Worm (Caenorhabditis elegans) whole organism, late embryonic: ENCODE data around the gene Y56A3A.16.

Source experiments
- C08G9.2 ChIP-seq: sonication (generic microtip); optimal IDR thresholded peaks from 2 replicates; lab custom pipeline; 2016; ENCODE audit warnings: mild to moderate bottlenecking, missing genetic modification characterization, moderate library complexity, missing compliant biosample characterization
- C38D4.7 ChIP-seq: fragments of 200-800 bp; sonication (Bioruptor generic); optimal IDR thresholded peaks from 2 replicates; lab custom pipeline; 2018; ENCODE audit warnings: mild to moderate bottlenecking, missing genetic modification characterization, moderate library complexity, missing compliant biosample characterization
- F13H6.1 ChIP-seq: sonication (generic microtip); optimal IDR thresholded peaks from 2 replicates; lab custom pipeline; 2016; ENCODE audit warnings: missing genetic modification characterization, missing compliant biosample characterization
- K02D7.2 ChIP-seq: sonication (generic microtip); optimal IDR thresholded peaks from 2 replicates; lab custom pipeline; 2017; ENCODE audit warnings: mild to moderate bottlenecking, missing genetic modification characterization, missing compliant biosample characterization
- ahr-1 ChIP-seq: sonication (generic microtip); optimal IDR thresholded peaks from 2 replicates; lab custom pipeline; 2016; ENCODE audit warnings: missing genetic modification characterization, missing compliant biosample characterization
- ceh-18 ChIP-seq: sonication (generic microtip); optimal IDR thresholded peaks from 2 replicates; lab custom pipeline; 2016; ENCODE audit warnings: missing genetic modification characterization, missing compliant biosample characterization
- ceh-2 ChIP-seq: sonication (generic microtip); optimal IDR thresholded peaks from 2 replicates; lab custom pipeline; 2016; ENCODE audit warnings: missing genotype, missing genetic modification characterization, missing compliant biosample characterization
- ceh-30 ChIP-seq: fragments of 150-350 bp; optimal IDR thresholded peaks from 2 replicates; lab custom pipeline; 2014; ENCODE audit warnings: missing biosample characterization, missing genetic modification characterization
- ceh-31 ChIP-seq: sonication (generic microtip); optimal IDR thresholded peaks from 2 replicates; lab custom pipeline; 2016; ENCODE audit warnings: missing genetic modification characterization, missing compliant biosample characterization
- ceh-48 ChIP-seq: sonication (generic microtip); optimal IDR thresholded peaks from 2 replicates; lab custom pipeline; 2016; ENCODE audit warnings: missing genetic modification characterization, inconsistent platforms, missing compliant biosample characterization
- ceh-6 ChIP-seq: fragments of 200-800 bp; sonication (Bioruptor generic); optimal IDR thresholded peaks from 2 replicates; lab custom pipeline; 2018; ENCODE audit warnings: mild to moderate bottlenecking, missing genetic modification characterization, missing compliant biosample characterization
- dmd-4 ChIP-seq: sonication (generic microtip); optimal IDR thresholded peaks from 2 replicates; lab custom pipeline; 2016; ENCODE audit warnings: borderline replicate concordance, missing genetic modification characterization, missing compliant biosample characterization
- dve-1 ChIP-seq: sonication (generic microtip); optimal IDR thresholded peaks from 2 replicates; lab custom pipeline; 2017; ENCODE audit warnings: antibody characterized with exemption, mild to moderate bottlenecking, missing genetic modification characterization, missing compliant biosample characterization
- elt-2 ChIP-seq: sonication (generic microtip); optimal IDR thresholded peaks from 2 replicates; lab custom pipeline; 2016; ENCODE audit warnings: missing genetic modification reagents, missing genetic modification characterization, missing compliant biosample characterization
- elt-4 ChIP-seq: sonication (generic microtip); optimal IDR thresholded peaks from 2 replicates; lab custom pipeline; 2016; ENCODE audit warnings: missing genetic modification characterization, missing compliant biosample characterization
- ets-4 ChIP-seq: sonication (generic microtip); optimal IDR thresholded peaks from 2 replicates; lab custom pipeline; 2016; ENCODE audit warnings: missing genetic modification characterization, missing compliant biosample characterization
- eyg-1 ChIP-seq: sonication (generic microtip); optimal IDR thresholded peaks from 2 replicates; lab custom pipeline; 2016; ENCODE audit warnings: missing genotype, missing genetic modification characterization, missing compliant biosample characterization
- fax-1 ChIP-seq: sonication (generic microtip); optimal IDR thresholded peaks from 2 replicates; lab custom pipeline; 2016; ENCODE audit warnings: missing genotype, missing genetic modification characterization, missing compliant biosample characterization
- fkh-10 ChIP-seq: fragments of 150-350 bp; optimal IDR thresholded peaks from 2 replicates; lab custom pipeline; 2014; ENCODE audit warnings: missing biosample characterization, missing genetic modification reagents, missing genetic modification characterization
- hlh-15 ChIP-seq: sonication (generic microtip); optimal IDR thresholded peaks from 2 replicates; lab custom pipeline; 2016; ENCODE audit warnings: missing genetic modification characterization, missing compliant biosample characterization
- hlh-30 ChIP-seq: sonication (generic microtip); optimal IDR thresholded peaks from 2 replicates; lab custom pipeline; 2017; ENCODE audit warnings: antibody characterized with exemption, missing genetic modification characterization, missing compliant biosample characterization; ENCODE audit not compliant: insufficient read depth
- hlh-6 ChIP-seq: sonication (generic microtip); optimal IDR thresholded peaks from 2 replicates; lab custom pipeline; 2016; ENCODE audit warnings: missing genotype, missing genetic modification characterization, missing compliant biosample characterization
- hlh-8 ChIP-seq: sonication (generic microtip); optimal IDR thresholded peaks from 2 replicates; lab custom pipeline; 2016; ENCODE audit warnings: missing genotype, missing genetic modification characterization, missing compliant biosample characterization
- madf-2 ChIP-seq: sonication (generic microtip); optimal IDR thresholded peaks from 2 replicates; lab custom pipeline; 2017; ENCODE audit warnings: missing genetic modification characterization, missing compliant biosample characterization
- mec-3 ChIP-seq: sonication (generic microtip); optimal IDR thresholded peaks from 2 replicates; lab custom pipeline; 2016; ENCODE audit warnings: borderline replicate concordance, missing genetic modification characterization, missing compliant biosample characterization
- nfya-1 ChIP-seq: sonication (generic microtip); optimal IDR thresholded peaks from 2 replicates; lab custom pipeline; 2017; ENCODE audit warnings: missing genetic modification characterization, mild to moderate bottlenecking, missing compliant biosample characterization, antibody characterized with exemption, moderate library complexity
- odd-2 ChIP-seq: sonication (generic microtip); optimal IDR thresholded peaks from 2 replicates; lab custom pipeline; 2017; ENCODE audit warnings: antibody characterized with exemption, mild to moderate bottlenecking, missing genetic modification characterization, missing compliant biosample characterization
- pag-3 ChIP-seq: sonication (generic microtip); optimal IDR thresholded peaks from 2 replicates; lab custom pipeline; 2016; ENCODE audit warnings: missing compliant biosample characterization, missing genetic modification characterization, borderline replicate concordance
- pat-9 ChIP-seq: fragments of 200-800 bp; sonication (Bioruptor generic); optimal IDR thresholded peaks from 2 replicates; lab custom pipeline; 2018; ENCODE audit warnings: mild to moderate bottlenecking, missing genetic modification characterization, moderate library complexity, missing compliant biosample characterization
- pax-1 ChIP-seq: fragments of 150-350 bp; optimal IDR thresholded peaks from 2 replicates; lab custom pipeline; 2014; ENCODE audit warnings: missing biosample characterization, missing genetic modification characterization
- pha-4 ChIP-seq: fragments of 150-350 bp; optimal IDR thresholded peaks from 2 replicates; lab custom pipeline; 2018; ENCODE audit warnings: missing biosample characterization, missing genetic modification reagents, missing genetic modification characterization
- pqm-1 ChIP-seq: sonication (generic microtip); optimal IDR thresholded peaks from 2 replicates; lab custom pipeline; 2016; ENCODE audit warnings: missing genetic modification characterization, missing compliant biosample characterization
- pros-1 ChIP-seq: fragments of 150-350 bp; optimal IDR thresholded peaks from 2 replicates; lab custom pipeline; 2014; ENCODE audit warnings: missing biosample characterization, missing genetic modification reagents, missing genetic modification characterization
- ref-2 ChIP-seq: sonication (generic microtip); optimal IDR thresholded peaks from 2 replicates; lab custom pipeline; 2016; ENCODE audit warnings: missing genetic modification characterization, missing compliant biosample characterization
- tbx-2 ChIP-seq: sonication (generic microtip); optimal IDR thresholded peaks from 2 replicates; lab custom pipeline; 2016; ENCODE audit warnings: missing genetic modification characterization, missing compliant biosample characterization
- ttx-3 ChIP-seq: sonication (generic microtip); optimal IDR thresholded peaks from 2 replicates; lab custom pipeline; 2016; ENCODE audit warnings: missing genetic modification reagents, missing genetic modification characterization, missing compliant biosample characterization
- unc-42 ChIP-seq: sonication (generic microtip); optimal IDR thresholded peaks from 2 replicates; lab custom pipeline; 2016; ENCODE audit warnings: missing genotype, missing genetic modification characterization, missing compliant biosample characterization
- ztf-16 ChIP-seq: sonication (generic microtip); optimal IDR thresholded peaks from 2 replicates; lab custom pipeline; 2017; ENCODE audit warnings: missing genetic modification characterization, missing compliant biosample characterization

Y56A3A.16 gene

DNA sequence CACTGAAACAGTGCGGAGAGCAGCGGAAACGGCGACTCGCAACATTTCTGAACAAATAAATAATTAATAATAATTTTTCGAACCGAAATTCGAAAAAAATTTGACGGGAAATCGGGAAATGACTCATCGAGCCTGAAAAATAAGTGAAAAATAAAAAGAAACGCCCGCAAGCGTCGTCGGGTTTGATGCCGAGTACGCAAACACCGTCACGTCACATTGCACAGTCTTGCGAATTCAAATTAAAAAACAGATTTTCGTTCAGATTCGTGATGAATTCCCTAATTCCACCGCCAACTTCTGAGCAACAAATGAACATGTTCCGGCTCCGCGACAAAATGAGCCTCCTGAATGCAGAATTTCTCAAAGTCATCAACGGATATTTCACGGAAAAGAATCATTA lies 1.5 kb upstream of the Y56A3A.16 start, which contains the start of the genes ndab-1 and npp-16:
Gene ndab-1, minus strand, starts transcription at position 47 of the 400 bp plus-strand sequence.
Gene npp-16, plus strand, starts transcription at position 263 of the 400 bp plus-strand sequence.
- TF ChIP-seq ceh-48 (no peak), K02D7.2 (tag; lab: Kevin White, UChicago) (peak; percentile 14), elt-2 (no peak), ref-2 (tag; lab: Kevin White, UChicago) (peak; percentile 8), nfya-1 (tag; lab: Kevin White, UChicago) (peak; percentile 17)
- TF ChIP-seq, all 69 proteins: peak for 3

DNA sequence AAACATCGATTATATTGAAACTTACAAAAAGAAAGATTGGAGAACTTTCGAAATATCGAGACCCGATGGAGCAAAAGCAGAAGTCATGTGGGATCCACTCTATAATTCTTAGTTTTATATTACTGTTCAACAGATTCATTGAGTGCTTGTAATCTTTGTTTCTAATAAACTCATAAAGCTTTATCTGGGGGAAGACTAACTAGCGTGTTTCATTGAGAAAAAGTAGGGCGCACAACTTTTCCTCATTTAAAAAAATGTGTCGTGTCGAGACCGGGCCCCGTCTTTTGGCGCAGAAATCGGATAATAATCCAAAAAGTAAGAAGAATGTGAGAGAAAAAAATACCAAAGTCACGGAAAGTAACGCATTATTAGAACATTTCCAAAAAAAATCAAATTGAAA lies 4.3 kb downstream of the Y56A3A.16 start, which contains the start of gene faah-4:
Gene faah-4, minus strand, starts transcription at position 101 of the 400 bp plus-strand sequence.
- TF ChIP-seq pat-9 (tag; lab: Kevin White, UChicago) (no peak), C08G9.2 (tag; lab: Kevin White, UChicago) (no peak), madf-2 (no peak), ceh-18 (tag; lab: Kevin White, UChicago) (no peak), K02D7.2 (tag; lab: Kevin White, UChicago) (no peak), ahr-1 (no peak), elt-4 (tag; lab: Kevin White, UChicago) (no peak), pros-1 (tag; lab: Kevin White, UChicago) (no peak), ttx-3 (tag; lab: Kevin White, UChicago) (no peak), hlh-8 (tag; lab: Kevin White, UChicago) (no peak), fax-1 (tag; lab: Kevin White, UChicago) (no peak), unc-42 (no peak), odd-2 (no peak), hlh-15 (tag; lab: Kevin White, UChicago) (no peak), elt-2 (no peak), F13H6.1 (no peak), fkh-10 (GFP tag; lab: Kevin White, UChicago) (no peak), ets-4 (tag; lab: Kevin White, UChicago) (no peak), ceh-31 (tag; lab: Kevin White, UChicago) (no peak)

DNA sequence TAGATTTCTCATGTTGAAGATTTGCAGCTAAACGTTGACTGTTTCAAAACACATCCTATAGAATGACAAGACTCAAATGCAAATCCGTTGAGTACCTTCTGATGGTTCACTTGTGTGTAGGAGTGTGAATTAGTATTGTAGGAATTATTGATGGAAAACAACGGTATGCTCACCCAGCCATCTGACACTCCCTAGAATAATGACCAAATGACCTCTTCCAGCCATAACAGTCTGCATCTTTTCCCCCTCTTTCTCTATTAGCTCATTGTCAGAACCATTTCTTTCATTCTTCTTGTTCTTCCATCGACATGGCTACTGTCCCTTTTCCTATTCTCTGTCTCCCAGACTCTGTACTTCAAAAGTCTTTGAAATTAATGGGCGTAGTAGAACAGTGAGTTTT lies 5.5 kb downstream of the Y56A3A.16 start, which contains the start of gene fbxb-24:
Gene fbxb-24, plus strand, starts transcription at position 301 of the 400 bp plus-strand sequence.
- TF ChIP-seq tbx-2 (tag; lab: Kevin White, UChicago) = no peak
- no peak for TF ChIP-seq ceh-6 (GFP tag; lab: Kevin White, UChicago)

DNA sequence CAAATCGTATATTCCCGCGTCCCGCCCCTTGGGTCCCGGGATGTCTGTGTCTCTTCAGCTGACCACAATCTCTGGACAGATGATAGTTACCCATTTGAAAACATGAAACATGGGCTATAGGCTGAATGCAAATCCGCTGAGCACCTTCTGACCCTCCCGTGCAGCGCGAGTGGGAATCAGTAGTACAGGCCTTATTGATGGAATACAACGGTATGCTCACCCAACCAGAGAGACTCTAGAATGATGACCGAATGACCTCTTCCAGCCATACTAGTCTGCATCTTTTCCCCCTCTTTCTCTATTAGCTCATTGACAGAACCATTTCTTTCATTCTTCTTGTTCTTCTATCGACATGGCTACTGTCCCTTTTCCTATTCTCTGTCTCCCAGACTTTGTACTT lies 6.9 kb downstream of the Y56A3A.16 start, which contains the start of gene sdz-33:
Gene sdz-33, plus strand, starts transcription at position 301 of the 400 bp plus-strand sequence.
- TF ChIP-seq pax-1 (no peak), pqm-1 (tag; lab: Kevin White, UChicago) (no peak), mec-3 (tag; lab: Kevin White, UChicago) (no peak), hlh-15 (tag; lab: Kevin White, UChicago) (no peak), pat-9 (tag; lab: Kevin White, UChicago) (no peak), ahr-1 (no peak), ceh-2 (no peak), nfya-1 (tag; lab: Kevin White, UChicago) (no peak), hlh-30 (no peak), hlh-6 (tag; lab: Kevin White, UChicago) (no peak), C38D4.7 (GFP tag; lab: Kevin White, UChicago) (no peak), ztf-16 (tag; lab: Kevin White, UChicago) (no peak), C08G9.2 (tag; lab: Kevin White, UChicago) (no peak)
- TF ChIP-seq, all 69 proteins: peak for 0

- TF ChIP-seq ceh-30 (tag; lab: Kevin White, UChicago) = no peak
- no peak for TF ChIP-seq eyg-1 (tag; lab: Kevin White, UChicago)
- TF ChIP-seq dmd-4 (tag; lab: Kevin White, UChicago) = no peak
- TF ChIP-seq pha-4 (tag; lab: Kevin White, UChicago) = no peak
- TF ChIP-seq pag-3 (tag; lab: Kevin White, UChicago) = no peak
- no peak for TF ChIP-seq pat-9 (tag; lab: Kevin White, UChicago)
- TF ChIP-seq tbx-2 (tag; lab: Kevin White, UChicago) = no peak
- TF ChIP-seq dve-1 (tag; lab: Kevin White, UChicago) = no peak
Observed at ce11 chrIII:11902782-11903181, 11.3 kb downstream of the Y56A3A.16 start.
